Fruit fly (Drosophila melanogaster): Measurements from ENCODE around the gene Tim9a.

Gene Tim9a

dm6 chrX:13383770-13384169 lies 1.2 kb upstream of the Tim9a start (continued):
- TF ChIP-seq Nf-YB (GFP tag; optimal IDR thresholded peaks at IDR 0.05) (no peak), Dip3 (GFP tag; optimal IDR thresholded peaks at IDR 0.05) (peak; percentile 47), gro (GFP tag; optimal IDR thresholded peaks at IDR 0.05) (peak; percentile 82), chinmo (GFP tag; IDR thresholded peaks at IDR 0.05; ENCODE audit: partially characterized antibody) (no peak), CG17912 (GFP tag; optimal IDR thresholded peaks at IDR 0.05) (peak; percentile 79), luna (GFP tag; optimal IDR thresholded peaks at IDR 0.05) (no peak), CG18476 (GFP tag; optimal IDR thresholded peaks at IDR 0.05) (no peak), zf30C (GFP tag; optimal IDR thresholded peaks at IDR 0.05) (no peak), CG33557 (GFP tag; optimal IDR thresholded peaks at IDR 0.05) (peak; percentile 22), odd (GFP tag; optimal IDR thresholded peaks at IDR 0.05) (peak; percentile 11), MTF-1 (GFP tag; optimal IDR thresholded peaks at IDR 0.05; ENCODE audit: borderline replicate concordance) (peak; percentile 44), CG16779 (GFP tag; IDR thresholded peaks at IDR 0.05) (peak; percentile 70; the same call in 1 of the 2 replicates), Dll (GFP tag; IDR thresholded peaks at IDR 0.05; ENCODE audit: partially characterized antibody) (no peak), Lim3 (GFP tag; IDR thresholded peaks at IDR 0.05) (no peak), gsb (GFP tag; IDR thresholded peaks at IDR 0.05) (no peak), CG10267 (tag; optimal IDR thresholded peaks at IDR 0.05) (peak; percentile 19), Gsc (GFP tag; IDR thresholded peaks at IDR 0.05) (no peak), CG1792 (GFP tag; optimal IDR thresholded peaks at IDR 0.05) (no peak), D (optimal IDR thresholded peaks at IDR 0.05) (no peak), D (GFP tag; optimal IDR thresholded peaks at IDR 0.05) (no peak), trem (tag; optimal IDR thresholded peaks at IDR 0.05) (no peak), unc-4 (GFP tag; IDR thresholded peaks at IDR 0.05; ENCODE audit: partially characterized antibody) (no peak), esg (GFP tag; conservative IDR thresholded peaks at IDR 0.05) (no peak), emc (GFP tag; optimal IDR thresholded peaks at IDR 0.05) (no peak), CG9797 (GFP tag; optimal IDR thresholded peaks at IDR 0.05) (no peak), CG15011 (GFP tag; optimal IDR thresholded peaks at IDR 0.05) (no peak), ap (GFP tag; IDR thresholded peaks at IDR 0.05) (0 out of 2 replicates have a peak, but pooled peaks have one; percentile 9), CG43689 (GFP tag; IDR thresholded peaks at IDR 0.05) (0 out of 2 replicates have a peak, but pooled peaks have one; percentile 20), CG10959 (GFP tag; IDR thresholded peaks at IDR 0.05) (0 out of 2 replicates have a peak, but pooled peaks have one; percentile 26), psq (GFP tag; optimal IDR thresholded peaks at IDR 0.05) (no peak), CG17568 (GFP tag; optimal IDR thresholded peaks at IDR 0.05) (peak; percentile 24), CG31388 (GFP tag; optimal IDR thresholded peaks at IDR 0.05) (no peak), CG9727 (GFP tag; optimal IDR thresholded peaks at IDR 0.05) (peak; percentile 10), Hey (tag; optimal IDR thresholded peaks at IDR 0.05) (no peak), CG10462 (GFP tag; optimal IDR thresholded peaks at IDR 0.05) (no peak), Jarid2 (GFP tag; optimal IDR thresholded peaks at IDR 0.05) (no peak), CG10565 (GFP tag; optimal IDR thresholded peaks at IDR 0.05) (no peak), pho (GFP tag; optimal IDR thresholded peaks at IDR 0.05) (peak; percentile 62), sc (optimal IDR thresholded peaks at IDR 0.05) (no peak), sc (GFP tag; optimal IDR thresholded peaks at IDR 0.05) (no peak), Fer2 (tag; optimal IDR thresholded peaks at IDR 0.05) (no peak), chm (GFP tag; IDR thresholded peaks at IDR 0.05) (peak; percentile 71; the same call in 1 of the 2 replicates), CG7928 (GFP tag; optimal IDR thresholded peaks at IDR 0.05) (peak; percentile 8), pros (GFP tag; optimal IDR thresholded peaks at IDR 0.05) (no peak), tap (tag; optimal IDR thresholded peaks at IDR 0.05) (no peak), Elba2 (GFP tag; optimal IDR thresholded peaks at IDR 0.05) (no peak), CG7987 (GFP tag; optimal IDR thresholded peaks at IDR 0.05) (peak; percentile 63), CG4617 (GFP tag; optimal IDR thresholded peaks at IDR 0.05; ENCODE audit: borderline replicate concordance) (peak; percentile 17), CG4424 (GFP tag; optimal IDR thresholded peaks at IDR 0.05) (peak; percentile 49), eve (GFP tag; optimal IDR thresholded peaks at IDR 0.05) (peak in 1 of 2 experiments; percentile 82), usp (GFP tag; optimal IDR thresholded peaks at IDR 0.05) (no peak)
